Fruit fly (Drosophila melanogaster) whole organism, embryonic: Measurements from ENCODE around the gene trbd.
A peak's percentile ranks its signal among the peaks of the same experiment; 100 is the strongest.

Experiments used
- Ada2b ChIP-seq: fragments of 200-800 bp; sonication (Bioruptor generic); IDR thresholded peaks from 2 replicates; pipeline ENCODE4 v1.3.6; 2022; ENCODE audit warnings: missing biosample characterization, missing genetic modification characterization
- Atf6 ChIP-seq: fragments of 200-800 bp; sonication (Bioruptor generic); IDR thresholded peaks from 2 replicates; pipeline ENCODE4 v1.3.6; 2022; ENCODE audit warnings: missing biosample characterization, missing genetic modification characterization
- Bdp1 ChIP-seq: fragments of 200-800 bp; sonication (Bioruptor generic); optimal IDR thresholded peaks from 3 replicates; lab custom pipeline; 2016; ENCODE audit warnings: missing biosample characterization, missing genetic modification characterization
- CG12071 ChIP-seq: fragments of 200-800 bp; sonication (Bioruptor generic); optimal IDR thresholded peaks from 3 replicates; lab custom pipeline; 2018; ENCODE audit warnings: missing biosample characterization, mild to moderate bottlenecking, missing genetic modification characterization
- CG12219 ChIP-seq: fragments of 200-800 bp; sonication (Bioruptor generic); optimal IDR thresholded peaks from 3 replicates; lab custom pipeline; 2018; ENCODE audit warnings: missing biosample characterization, mild to moderate bottlenecking, missing genetic modification characterization
- CG13894 ChIP-seq: fragments of 200-800 bp; sonication (Bioruptor generic); optimal IDR thresholded peaks from 3 replicates; lab custom pipeline; 2018; ENCODE audit warnings: missing biosample characterization, mild to moderate bottlenecking, missing genetic modification characterization, moderate library complexity
- CG16815 ChIP-seq: fragments of 200-800 bp; sonication (Bioruptor generic); optimal IDR thresholded peaks from 3 replicates; lab custom pipeline; 2017; ENCODE audit warnings: missing biosample characterization, mild to moderate bottlenecking, missing genetic modification characterization
- CG16863 ChIP-seq: fragments of 200-800 bp; sonication (Bioruptor generic); optimal IDR thresholded peaks from 3 replicates; lab custom pipeline; 2016; ENCODE audit warnings: missing biosample characterization, missing genetic modification characterization
- CG17829 ChIP-seq: fragments of 200-800 bp; optimal IDR thresholded peaks from 2 replicates; lab custom pipeline; 2019; ENCODE audit warnings: missing biosample characterization, mild to moderate bottlenecking, missing genetic modification characterization, moderate library complexity
- CG30020 ChIP-seq: fragments of 200-800 bp; optimal IDR thresholded peaks from 2 replicates; lab custom pipeline; 2019; ENCODE audit warnings: missing biosample characterization, mild to moderate bottlenecking, missing genetic modification characterization, moderate library complexity
- CG33557 ChIP-seq: fragments of 200-800 bp; sonication (Bioruptor generic); optimal IDR thresholded peaks from 2 replicates; lab custom pipeline; 2019; ENCODE audit warnings: missing biosample characterization, mild to moderate bottlenecking, missing genetic modification characterization, moderate library complexity
- CG3995 ChIP-seq: fragments of 200-800 bp; sonication (Bioruptor generic); optimal IDR thresholded peaks from 3 replicates; lab custom pipeline; 2016; ENCODE audit warnings: missing biosample characterization, missing genetic modification characterization
- CG42726 ChIP-seq: fragments of 200-800 bp; sonication (Bioruptor generic); IDR thresholded peaks from 2 replicates; pipeline ENCODE4 v1.3.6; 2022; ENCODE audit warnings: missing biosample characterization, missing genetic modification characterization; ENCODE audit not compliant: partially characterized antibody
- CG6175 ChIP-seq: fragments of 200-800 bp; sonication (Bioruptor generic); IDR thresholded peaks from 3 replicates; pipeline ENCODE4 v1.3.6; 2022; ENCODE audit warnings: missing biosample characterization, missing genetic modification characterization
- CG6683 ChIP-seq: fragments of 200-800 bp; sonication (Bioruptor generic); optimal IDR thresholded peaks from 2 replicates; lab custom pipeline; 2017; ENCODE audit warnings: missing biosample characterization, mild to moderate bottlenecking, missing genetic modification characterization, missing genetic modification reagents
- CG8478 ChIP-seq: fragments of >200 bp; optimal IDR thresholded peaks from 2 replicates; lab custom pipeline; 2018
- CG9797 ChIP-seq: fragments of 200-800 bp; sonication (Bioruptor generic); optimal IDR thresholded peaks from 3 replicates; lab custom pipeline; 2018; ENCODE audit warnings: missing biosample characterization, mild to moderate bottlenecking, missing genetic modification characterization
- CG9876 ChIP-seq: fragments of 200-800 bp; sonication (Bioruptor generic); optimal IDR thresholded peaks from 2 replicates; lab custom pipeline; 2016; ENCODE audit warnings: missing biosample characterization, missing genetic modification characterization
- Gug ChIP-seq: fragments of 200-800 bp; sonication (Bioruptor generic); IDR thresholded peaks from 4 replicates; pipeline ENCODE4 v1.3.6; 2022; ENCODE audit warnings: missing biosample characterization, missing genetic modification characterization
- HmgZ ChIP-seq: fragments of 200-800 bp; sonication (Bioruptor generic); optimal IDR thresholded peaks from 2 replicates; lab custom pipeline; 2018; ENCODE audit warnings: missing biosample characterization, mild to moderate bottlenecking, missing genetic modification characterization
- Hr39 ChIP-seq: fragments of >200 bp; optimal IDR thresholded peaks from 2 replicates; lab custom pipeline; 2017
- Lpt ChIP-seq: fragments of >200 bp; optimal IDR thresholded peaks from 2 replicates; lab custom pipeline; 2018; ENCODE audit warnings: missing biosample characterization, missing genetic modification characterization
- MESR4 ChIP-seq: fragments of 200-800 bp; sonication (Bioruptor generic); optimal IDR thresholded peaks from 2 replicates; lab custom pipeline; 2018; ENCODE audit warnings: missing biosample characterization, mild to moderate bottlenecking, missing genetic modification characterization, moderate library complexity
- Mad ChIP-seq: fragments of 200-800 bp; sonication (Bioruptor generic); optimal IDR thresholded peaks from 2 replicates; lab custom pipeline; 2016; ENCODE audit warnings: missing biosample characterization, missing genetic modification characterization
- NfI ChIP-seq: fragments of 200-800 bp; sonication (Bioruptor generic); optimal IDR thresholded peaks from 3 replicates; lab custom pipeline; 2018; ENCODE audit warnings: missing biosample characterization, mild to moderate bottlenecking, missing genetic modification characterization, moderate library complexity
- Sox102F ChIP-seq: fragments of 200-800 bp; sonication (Bioruptor generic); optimal IDR thresholded peaks from 2 replicates; lab custom pipeline; 2018; ENCODE audit warnings: missing biosample characterization, mild to moderate bottlenecking, missing genetic modification characterization, moderate library complexity
- bbx ChIP-seq: fragments of 200-800 bp; sonication (Bioruptor generic); IDR thresholded peaks from 2 replicates; pipeline ENCODE4 v1.3.6; 2022; ENCODE audit warnings: missing biosample characterization, missing genetic modification characterization; ENCODE audit not compliant: partially characterized antibody
- bcd ChIP-seq: fragments of 200-800 bp; sonication (Bioruptor generic); optimal IDR thresholded peaks from 2 replicates; lab custom pipeline; 2017; ENCODE audit warnings: missing biosample characterization, mild to moderate bottlenecking, missing genetic modification characterization
- chinmo ChIP-seq: fragments of 200-800 bp; sonication (Bioruptor generic); IDR thresholded peaks from 4 replicates; pipeline ENCODE4 v1.3.6; 2022; ENCODE audit warnings: missing biosample characterization, missing genetic modification characterization; ENCODE audit not compliant: partially characterized antibody
- chn ChIP-seq: fragments of 200-800 bp; sonication (Bioruptor generic); optimal IDR thresholded peaks from 2 replicates; lab custom pipeline; 2016; ENCODE audit warnings: missing biosample characterization, missing genetic modification characterization
- corto ChIP-seq: fragments of 200-800 bp; sonication (Bioruptor generic); optimal IDR thresholded peaks from 2 replicates; lab custom pipeline; 2016; ENCODE audit warnings: missing biosample characterization, mild to moderate bottlenecking, missing genetic modification characterization, moderate library complexity
- dm ChIP-seq: fragments of 200-800 bp; sonication (Bioruptor generic); optimal IDR thresholded peaks from 3 replicates; lab custom pipeline; 2016; ENCODE audit warnings: missing biosample characterization, missing genetic modification characterization
- gfzf ChIP-seq: fragments of 200-800 bp; sonication (Bioruptor generic); optimal IDR thresholded peaks from 2 replicates; lab custom pipeline; 2016; ENCODE audit warnings: missing biosample characterization, mild to moderate bottlenecking, missing genetic modification characterization, moderate library complexity
- grn ChIP-seq: fragments of 200-800 bp; sonication (Bioruptor generic); optimal IDR thresholded peaks from 3 replicates; lab custom pipeline; 2017; ENCODE audit warnings: missing biosample characterization, missing genetic modification characterization
- gt ChIP-seq: fragments of 200-800 bp; sonication (Bioruptor generic); IDR thresholded peaks from 2 replicates; pipeline ENCODE4 v1.3.6; 2022; ENCODE audit warnings: missing biosample characterization, missing genetic modification characterization
- h ChIP-seq: fragments of >200 bp; optimal IDR thresholded peaks from 2 replicates; lab custom pipeline; 2017
- hkb ChIP-seq, 2 experiments: fragments of 200-800 bp in 1 of 2; fragments of >200 bp in 1 of 2; sonication (Bioruptor generic) in 1 of 2; IDR thresholded peaks in 1 of 2; optimal IDR thresholded peaks in 1 of 2; 2 replicates each; pipeline versions ENCODE4 v1.3.6 to Lab custom; 2017 to 2022; ENCODE audit warnings: missing biosample characterization in 1 of 2, missing genetic modification characterization in 1 of 2
- insv ChIP-seq, 2 experiments: fragments of 200-800 bp; sonication (Bioruptor generic); optimal IDR thresholded peaks; 3 replicates each; lab custom pipeline; 2016 to 2018; ENCODE audit warnings: missing biosample characterization in 2 of 2, missing genetic modification characterization in 2 of 2
- mirr ChIP-seq: fragments of 200-800 bp; sonication (Bioruptor generic); optimal IDR thresholded peaks from 3 replicates; lab custom pipeline; 2018; ENCODE audit warnings: missing biosample characterization, mild to moderate bottlenecking, missing genetic modification characterization
- oc ChIP-seq: fragments of 200-800 bp; sonication (Bioruptor generic); optimal IDR thresholded peaks from 2 replicates; lab custom pipeline; 2018; ENCODE audit warnings: missing biosample characterization, mild to moderate bottlenecking, missing genetic modification characterization, moderate library complexity
- otp ChIP-seq: fragments of 200-800 bp; sonication (Bioruptor generic); IDR thresholded peaks from 3 replicates; pipeline ENCODE4, ENCODE4 v1.3.6; 2022; ENCODE audit warnings: missing biosample characterization, missing genetic modification characterization
- phol ChIP-seq: fragments of 200-800 bp; sonication (Bioruptor generic); optimal IDR thresholded peaks from 3 replicates; lab custom pipeline; 2018; ENCODE audit warnings: missing biosample characterization, mild to moderate bottlenecking, missing genetic modification characterization, moderate library complexity
- pita ChIP-seq: fragments of 200-800 bp; sonication (Bioruptor generic); optimal IDR thresholded peaks from 2 replicates; lab custom pipeline; 2017; ENCODE audit warnings: missing biosample characterization, mild to moderate bottlenecking, missing genetic modification characterization
- rib ChIP-seq: fragments of 200-800 bp; sonication (Bioruptor generic); IDR thresholded peaks from 2 replicates; pipeline ENCODE4 v1.3.6; 2022; ENCODE audit warnings: missing biosample characterization, missing genetic modification characterization
- ro ChIP-seq: fragments of 200-800 bp; sonication (Bioruptor generic); IDR thresholded peaks from 2 replicates; pipeline ENCODE4 v1.3.6; 2022; ENCODE audit warnings: missing biosample characterization, missing genetic modification characterization
- sens ChIP-seq: fragments of 200-800 bp; sonication (Bioruptor generic); peaks from one replicate; lab custom pipeline; 2016; ENCODE audit warnings: missing biosample characterization, missing genetic modification characterization
- sima ChIP-seq: fragments of 200-800 bp; sonication (Bioruptor generic); optimal IDR thresholded peaks from 2 replicates; lab custom pipeline; 2016; ENCODE audit warnings: missing biosample characterization, missing genetic modification characterization
- slbo ChIP-seq: fragments of 200-800 bp; sonication (Bioruptor generic); IDR thresholded peaks from 2 replicates; pipeline ENCODE4 v1.3.6; 2022; ENCODE audit warnings: missing biosample characterization, missing genetic modification characterization
- sna ChIP-seq: fragments of 200-800 bp; sonication (Bioruptor generic); IDR thresholded peaks from 2 replicates; pipeline ENCODE4 v1.3.6; 2022; ENCODE audit warnings: missing biosample characterization, missing genetic modification characterization; ENCODE audit not compliant: partially characterized antibody
- trem ChIP-seq: fragments of 200-800 bp; optimal IDR thresholded peaks from 3 replicates; lab custom pipeline; 2019; ENCODE audit warnings: missing biosample characterization, mild to moderate bottlenecking, missing genetic modification characterization, moderate library complexity

The trbd gene

DNA sequence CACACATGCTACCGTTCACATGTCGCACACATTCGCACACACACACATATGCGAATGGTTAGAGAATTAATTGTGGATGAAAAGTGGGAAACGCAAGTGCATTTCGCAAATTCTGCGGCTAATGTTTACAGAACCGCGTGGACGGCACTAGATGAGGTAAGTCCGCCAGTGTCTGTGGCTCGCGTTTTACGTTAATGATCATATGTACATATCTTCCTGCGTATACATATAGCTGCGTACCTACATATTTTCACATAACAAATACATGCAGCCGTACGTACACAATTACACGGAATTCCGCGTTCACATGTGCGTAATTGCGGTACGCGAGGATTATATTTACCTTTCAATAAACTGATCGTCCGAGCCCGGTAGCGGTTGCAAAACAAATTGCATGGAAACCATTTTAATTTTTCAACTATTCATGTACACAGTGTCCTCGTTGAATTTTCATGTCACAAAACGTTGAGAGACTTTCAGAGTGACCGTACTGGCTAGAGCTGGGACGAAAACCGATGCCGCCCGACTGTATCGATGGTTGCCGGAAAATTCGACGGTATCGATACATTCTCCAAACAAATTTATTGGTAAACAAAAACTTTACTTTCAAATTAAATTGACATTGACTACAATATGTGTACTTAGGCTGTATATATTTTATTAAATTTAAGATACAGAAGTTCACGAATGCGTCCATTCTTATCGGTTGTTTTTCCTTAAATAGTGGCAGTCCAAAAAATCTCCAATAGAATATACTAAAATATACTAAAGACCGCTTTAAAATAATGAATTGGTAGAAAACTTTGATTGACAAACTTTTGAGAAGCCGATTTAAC lies 14.5 kb upstream of the trbd start, which contains the start of gene hyd (continued):
- TF ChIP-seq ro (GFP tag; lab: Robert Waterston, UW) = no peak
- no peak for TF ChIP-seq CG9876 (GFP tag; lab: Kevin White, UChicago)
- no peak for TF ChIP-seq h (lab: Kevin White, UChicago)
- no peak for TF ChIP-seq Atf6 (GFP tag; lab: Robert Waterston, UW)
- TF ChIP-seq CG17829 (tag; lab: Kevin White, UChicago) = peak; percentile 53
- peak; percentile 72; the same call in 1 of the 4 replicates for TF ChIP-seq chinmo (GFP tag; lab: Robert Waterston, UW)
- no peak for TF ChIP-seq CG6683 (GFP tag; lab: Kevin White, UChicago)
- no peak for TF ChIP-seq NfI (GFP tag; lab: Kevin White, UChicago)
- TF ChIP-seq dm (GFP tag; lab: Kevin White, UChicago) = peak; percentile 15
- no peak for TF ChIP-seq otp (GFP tag; lab: Robert Waterston, UW)
- TF ChIP-seq CG12219 (GFP tag; lab: Kevin White, UChicago) = no peak
- peak in 1 of 2 experiments; percentile 14 for TF ChIP-seq insv (GFP tag; optimal IDR thresholded peaks at IDR 0.05; lab: Kevin White, UChicago)
- no peak for TF ChIP-seq corto (GFP tag; lab: Kevin White, UChicago)
- TF ChIP-seq pita (GFP tag; lab: Kevin White, UChicago) = peak; percentile 29
- TF ChIP-seq chn (GFP tag; lab: Kevin White, UChicago) = no peak
- TF ChIP-seq hkb (optimal IDR thresholded peaks at IDR 0.05; lab: Kevin White, UChicago) = no peak
- peak; percentile 6; the same call in 1 of the 2 replicates for TF ChIP-seq hkb (GFP tag; IDR thresholded peaks at IDR 0.05; lab: Robert Waterston, UW)
- peak; percentile 82 for TF ChIP-seq bbx
- TF ChIP-seq HmgZ (tag; lab: Kevin White, UChicago) = peak; percentile 28
- peak; percentile 61 for TF ChIP-seq gfzf
- TF ChIP-seq CG3995 (GFP tag; lab: Kevin White, UChicago) = peak; percentile 45
- TF ChIP-seq oc = no peak
- peak; percentile 92 for TF ChIP-seq MESR4 (GFP tag; lab: Kevin White, UChicago)
- peak; percentile 83 for TF ChIP-seq sna (GFP tag; lab: Robert Waterston, UW)
- no peak for TF ChIP-seq CG12071 (GFP tag; lab: Kevin White, UChicago)
- peak; percentile 24 for TF ChIP-seq CG16863
- TF ChIP-seq Sox102F = no peak
- TF ChIP-seq Gug (GFP tag; lab: Robert Waterston, UW) = no peak
- TF ChIP-seq CG6175 (GFP tag; lab: Robert Waterston, UW) = no peak
- no peak for TF ChIP-seq sens
- TF ChIP-seq mirr = no peak
- no peak for TF ChIP-seq bcd
- no peak for TF ChIP-seq rib (GFP tag; lab: Robert Waterston, UW)
- no peak for TF ChIP-seq sima
- no peak for TF ChIP-seq gt (GFP tag; lab: Robert Waterston, UW)
- TF ChIP-seq CG30020 (tag; lab: Kevin White, UChicago) = peak; percentile 51
- no peak for TF ChIP-seq CG16815 (GFP tag; lab: Kevin White, UChicago)
- TF ChIP-seq grn (GFP tag; lab: Kevin White, UChicago) = no peak
- no peak for TF ChIP-seq Hr39 (lab: Kevin White, UChicago)
- TF ChIP-seq phol (tag; lab: Kevin White, UChicago) = peak; percentile 42
- TF ChIP-seq Lpt (GFP tag; lab: Kevin White, UChicago) = no peak
- TF ChIP-seq CG9797 = peak; percentile 88
- TF ChIP-seq CG13894 (tag; lab: Kevin White, UChicago) = no peak
- no peak; the same call in 1 of the 2 replicates for TF ChIP-seq slbo (GFP tag; lab: Robert Waterston, UW)
- TF ChIP-seq CG33557 = no peak
- peak; percentile 74; the same call in 1 of the 2 replicates for TF ChIP-seq CG42726 (GFP tag; lab: Robert Waterston, UW)
- TF ChIP-seq Mad (GFP tag; lab: Kevin White, UChicago) = no peak
- TF ChIP-seq Bdp1 (GFP tag; lab: Kevin White, UChicago) = no peak
- TF ChIP-seq CG8478 (lab: Kevin White, UChicago) = peak; percentile 84
- no peak for TF ChIP-seq Ada2b (GFP tag; lab: Robert Waterston, UW)
- TF ChIP-seq trem (tag; lab: Kevin White, UChicago) = peak; percentile 97
